Worm (Caenorhabditis elegans): ENCODE measurements around the gene F20G2.3.
A peak's percentile ranks its signal among the peaks of the same experiment; 100 is the strongest.

Gene F20G2.3

ce11 chrV:13789362-13789761, 21.1 kb upstream of the F20G2.3 start (continued):
- no peak for TF ChIP-seq C17E4.6 (GFP tag; IDR thresholded peaks at IDR 0.05)
- peak; percentile 61; the same call in 1 of the 2 replicates for TF ChIP-seq let-526 (GFP tag; IDR thresholded peaks at IDR 0.05)
- peak; percentile 79 for TF ChIP-seq dox-1 (GFP tag; IDR thresholded peaks at IDR 0.05)
- TF ChIP-seq let-607 (tag; optimal IDR thresholded peaks at IDR 0.05), result peak in 1 of 2 experiments; percentile 41
- TF ChIP-seq F49E8.2 (tag; optimal IDR thresholded peaks at IDR 0.05; ENCODE audit: insufficient read depth), result no peak
- TF ChIP-seq nhr-27 (tag; optimal IDR thresholded peaks at IDR 0.05), result no peak
- TF ChIP-seq nhr-90 (tag; optimal IDR thresholded peaks at IDR 0.05), result peak; percentile 23
- TF ChIP-seq hmg-1.2 (GFP tag; IDR thresholded peaks at IDR 0.05), result peak; percentile 59; the same call in 1 of the 2 replicates
- TF ChIP-seq dpl-1 (GFP tag; optimal IDR thresholded peaks at IDR 0.05), result peak; percentile 1
- 0 out of 2 replicates have a peak, but pooled peaks have one; percentile 24 for TF ChIP-seq pbrm-1 (GFP tag; IDR thresholded peaks at IDR 0.05)
- TF ChIP-seq somi-1 (GFP tag; optimal IDR thresholded peaks at IDR 0.05), result peak; percentile 20
- no peak for TF ChIP-seq ekl-4 (GFP tag; IDR thresholded peaks at IDR 0.05)
- no peak for TF ChIP-seq ztf-26 (tag; optimal IDR thresholded peaks at IDR 0.05)
- TF ChIP-seq lin-26 (GFP tag; IDR thresholded peaks at IDR 0.05), result no peak; the same call in 1 of the 2 replicates
- no peak for TF ChIP-seq bed-2 (GFP tag; IDR thresholded peaks at IDR 0.05)
- TF ChIP-seq unc-62 (GFP tag; optimal IDR thresholded peaks at IDR 0.05), result peak; percentile 44
- TF ChIP-seq ZK185.1 (tag; optimal IDR thresholded peaks at IDR 0.05; ENCODE audit: poor library complexity, severe bottlenecking), result peak; percentile 7
- TF ChIP-seq B0019.2 (GFP tag; conservative IDR thresholded peaks at IDR 0.05), result no peak
- TF ChIP-seq Y56A3A.18 (GFP tag; IDR thresholded peaks at IDR 0.05), result 0 out of 2 replicates have a peak, but pooled peaks have one; percentile 51
- no peak for TF ChIP-seq attf-3 (GFP tag; conservative IDR thresholded peaks at IDR 0.05)
- TF ChIP-seq ama-1 (optimal IDR thresholded peaks at IDR 0.05), result peak; percentile 12
- no peak for TF ChIP-seq ama-1 (GFP tag; optimal IDR thresholded peaks at IDR 0.05)
- TF ChIP-seq Y95B8A.8 (GFP tag; IDR thresholded peaks at IDR 0.05), result peak; percentile 73; the same call in 1 of the 2 replicates
- TF ChIP-seq ztf-18 (tag; optimal IDR thresholded peaks at IDR 0.05), result peak; percentile 48
- TF ChIP-seq madf-10 (tag; optimal IDR thresholded peaks at IDR 0.05), result peak; percentile 61
- TF ChIP-seq B0035.1 (tag; optimal IDR thresholded peaks at IDR 0.05), result no peak
- peak; percentile 93 for TF ChIP-seq nhr-80 (tag; optimal IDR thresholded peaks at IDR 0.05)
- TF ChIP-seq hlh-26 (GFP tag; conservative IDR thresholded peaks at IDR 0.05), result no peak
- TF ChIP-seq mel-28 (tag; optimal IDR thresholded peaks at IDR 0.05; ENCODE audit: borderline replicate concordance), result no peak
- TF ChIP-seq K12H6.12 (tag; optimal IDR thresholded peaks at IDR 0.05), result peak; percentile 84
- TF ChIP-seq ztf-25 (GFP tag; IDR thresholded peaks at IDR 0.05), result no peak
- peak; percentile 70 for TF ChIP-seq F23B12.7 (tag; optimal IDR thresholded peaks at IDR 0.05; ENCODE audit: insufficient read depth)

ce11 chrV:13787948-13788681, 19.8 kb upstream of the F20G2.3 start:
- no peak for TF ChIP-seq hrde-1 (tag; optimal IDR thresholded peaks at IDR 0.05; ENCODE audit: borderline replicate concordance)
- peak in 1 of 3 experiments; percentile 6 for TF ChIP-seq lin-35 (GFP tag; optimal IDR thresholded peaks at IDR 0.05)
- peak; percentile 68 for TF ChIP-seq nhr-80 (tag; optimal IDR thresholded peaks at IDR 0.05)
- TF ChIP-seq F23B12.7 (tag; optimal IDR thresholded peaks at IDR 0.05; ENCODE audit: insufficient read depth), result no peak
